Fruit fly (Drosophila melanogaster): ENCODE measurements around the gene CG42714.

CG42714 gene

dm6 chr3L:6220187-6220586, 13.7 kb downstream of the CG42714 start, which contains the start of gene CG33946 (continued):
- TF ChIP-seq slou (GFP tag; optimal IDR thresholded peaks at IDR 0.05): no peak
- no peak for TF ChIP-seq bab2 (GFP tag; optimal IDR thresholded peaks at IDR 0.05)
- no peak for TF ChIP-seq Hmx (GFP tag; optimal IDR thresholded peaks at IDR 0.05)
- no peak for TF ChIP-seq CG10209 (GFP tag; optimal IDR thresholded peaks at IDR 0.05)
- TF ChIP-seq D19A (tag; optimal IDR thresholded peaks at IDR 0.05): no peak
- no peak for TF ChIP-seq pb (GFP tag; optimal IDR thresholded peaks at IDR 0.05)
- no peak for TF ChIP-seq Sry-β (GFP tag; optimal IDR thresholded peaks at IDR 0.05)
- 0 out of 2 replicates have a peak, but pooled peaks have one; percentile 10 for TF ChIP-seq seq (GFP tag; IDR thresholded peaks at IDR 0.05)
- peak; percentile 43 for TF ChIP-seq CG9609 (GFP tag; optimal IDR thresholded peaks at IDR 0.05)
- TF ChIP-seq ato (GFP tag; IDR thresholded peaks at IDR 0.05; ENCODE audit: partially characterized antibody): no peak
- TF ChIP-seq bcd (GFP tag; optimal IDR thresholded peaks at IDR 0.05): no peak
- no peak for TF ChIP-seq CG10274 (GFP tag; optimal IDR thresholded peaks at IDR 0.05)
- no peak for TF ChIP-seq CG9876 (GFP tag; optimal IDR thresholded peaks at IDR 0.05)
- TF ChIP-seq odd (GFP tag; optimal IDR thresholded peaks at IDR 0.05): no peak
- no peak for TF ChIP-seq Hey (tag; optimal IDR thresholded peaks at IDR 0.05)
- TF ChIP-seq dysf (GFP tag; IDR thresholded peaks at IDR 0.05): peak; percentile 24; the same call in 1 of the 3 replicates
- no peak for TF ChIP-seq CG10321 (GFP tag; IDR thresholded peaks at IDR 0.05)
- no peak for TF ChIP-seq CG7987 (GFP tag; optimal IDR thresholded peaks at IDR 0.05)
- no peak for TF ChIP-seq usp (GFP tag; optimal IDR thresholded peaks at IDR 0.05)
- no peak for TF ChIP-seq gce (GFP tag; IDR thresholded peaks at IDR 0.05)
- TF ChIP-seq Sox102F (GFP tag; optimal IDR thresholded peaks at IDR 0.05): peak; percentile 20
- TF ChIP-seq CG4854 (GFP tag; optimal IDR thresholded peaks at IDR 0.05): no peak
- TF ChIP-seq oc (tag; optimal IDR thresholded peaks at IDR 0.05): no peak
- no peak for TF ChIP-seq croc (GFP tag; conservative IDR thresholded peaks at IDR 0.05)
- no peak for TF ChIP-seq CG6254 (GFP tag; optimal IDR thresholded peaks at IDR 0.05)
- TF ChIP-seq CG12104 (GFP tag; optimal IDR thresholded peaks at IDR 0.05): no peak
- TF ChIP-seq tna (GFP tag; IDR thresholded peaks at IDR 0.05; ENCODE audit: partially characterized antibody): no peak
- TF ChIP-seq CG2678 (tag; optimal IDR thresholded peaks at IDR 0.05): no peak
- TF ChIP-seq E2f2 (GFP tag; IDR thresholded peaks at IDR 0.05): no peak
- TF ChIP-seq caup (GFP tag; optimal IDR thresholded peaks at IDR 0.05; ENCODE audit: severe bottlenecking): no peak
- TF ChIP-seq Adf1 (GFP tag; IDR thresholded peaks at IDR 0.05): peak; percentile 16
- peak; percentile 8 for TF ChIP-seq Antp (GFP tag; optimal IDR thresholded peaks at IDR 0.05)
- no peak for TF ChIP-seq cwo (GFP tag; optimal IDR thresholded peaks at IDR 0.05)
- no peak for TF ChIP-seq CG7928 (GFP tag; optimal IDR thresholded peaks at IDR 0.05)
- TF ChIP-seq CG5245 (GFP tag; optimal IDR thresholded peaks at IDR 0.05): no peak
- TF ChIP-seq btn (GFP tag; optimal IDR thresholded peaks at IDR 0.05): no peak
- TF ChIP-seq CG3847 (GFP tag; IDR thresholded peaks at IDR 0.05): no peak
- TF ChIP-seq her (GFP tag; optimal IDR thresholded peaks at IDR 0.05): no peak
- no peak for TF ChIP-seq Dip2 (GFP tag; IDR thresholded peaks at IDR 0.05)
- no peak for TF ChIP-seq Myb (GFP tag; optimal IDR thresholded peaks at IDR 0.05)
- TF ChIP-seq CG10959 (GFP tag; IDR thresholded peaks at IDR 0.05): peak; percentile 58
- peak; percentile 48 for TF ChIP-seq sisA (GFP tag; IDR thresholded peaks at IDR 0.05)
- TF ChIP-seq CG10147 (GFP tag; optimal IDR thresholded peaks at IDR 0.05): no peak
- no peak for TF ChIP-seq sc (optimal IDR thresholded peaks at IDR 0.05)
- TF ChIP-seq sc (GFP tag; optimal IDR thresholded peaks at IDR 0.05): no peak
- peak; percentile 59; the same call in 1 of the 3 replicates for TF ChIP-seq H15 (GFP tag; IDR thresholded peaks at IDR 0.05)
- no peak for TF ChIP-seq CG12155 (GFP tag; optimal IDR thresholded peaks at IDR 0.05)
- no peak for TF ChIP-seq nau (GFP tag; optimal IDR thresholded peaks at IDR 0.05)
- TF ChIP-seq mld (GFP tag; IDR thresholded peaks at IDR 0.05; ENCODE audit: partially characterized antibody): no peak
- no peak for TF ChIP-seq CG6813 (GFP tag; optimal IDR thresholded peaks at IDR 0.05)
- TF ChIP-seq Dad (GFP tag; optimal IDR thresholded peaks at IDR 0.05): no peak
- no peak for TF ChIP-seq bbx (GFP tag; IDR thresholded peaks at IDR 0.05; ENCODE audit: partially characterized antibody)
